Fruit fly (Drosophila melanogaster) whole organism, embryonic: Measurements from ENCODE around the gene CG8112.

ENCODE experiments used
- CG10654 ChIP-seq: fragments of 200-800 bp; sonication (Bioruptor generic); optimal IDR thresholded peaks from 2 replicates; lab custom pipeline; 2016; ENCODE audit warnings: missing biosample characterization, missing genetic modification characterization
- CG11398 ChIP-seq: fragments of 200-800 bp; sonication (Bioruptor generic); optimal IDR thresholded peaks from 2 replicates; lab custom pipeline; 2016; ENCODE audit warnings: missing biosample characterization, missing genetic modification characterization
- CG11456 ChIP-seq: fragments of 200-800 bp; sonication (Bioruptor generic); IDR thresholded peaks from 3 replicates; pipeline ENCODE4 v1.3.6; 2022; ENCODE audit warnings: missing biosample characterization, missing genetic modification characterization
- CG11504 ChIP-seq: fragments of 200-800 bp; sonication (Bioruptor generic); optimal IDR thresholded peaks from 3 replicates; lab custom pipeline; 2019; ENCODE audit warnings: missing biosample characterization, mild to moderate bottlenecking, missing genetic modification characterization, moderate library complexity
- CG11723 ChIP-seq: fragments of 200-800 bp; sonication (Bioruptor generic); optimal IDR thresholded peaks from 2 replicates; lab custom pipeline; 2017; ENCODE audit warnings: missing biosample characterization, mild to moderate bottlenecking, missing genetic modification characterization
- CG15011 ChIP-seq: fragments of 200-800 bp; sonication (Bioruptor generic); optimal IDR thresholded peaks from 3 replicates; lab custom pipeline; 2018; ENCODE audit warnings: missing biosample characterization, mild to moderate bottlenecking, missing genetic modification characterization
- CG1602 ChIP-seq: fragments of 200-800 bp; sonication (Bioruptor generic); optimal IDR thresholded peaks from 3 replicates; lab custom pipeline; 2016; ENCODE audit warnings: missing biosample characterization, missing genetic modification characterization
- CG3065 ChIP-seq: fragments of 200-800 bp; sonication (Bioruptor generic); optimal IDR thresholded peaks from 2 replicates; lab custom pipeline; 2016; ENCODE audit warnings: missing biosample characterization, missing genetic modification characterization
- CG31388 ChIP-seq: fragments of 200-800 bp; sonication (Bioruptor generic); optimal IDR thresholded peaks from 2 replicates; lab custom pipeline; 2016; ENCODE audit warnings: missing biosample characterization, missing genetic modification characterization
- CG5245 ChIP-seq: fragments of 200-800 bp; sonication (Bioruptor generic); optimal IDR thresholded peaks from 3 replicates; lab custom pipeline; 2016; ENCODE audit warnings: missing biosample characterization, missing genetic modification characterization
- CG6175 ChIP-seq: fragments of 200-800 bp; sonication (Bioruptor generic); IDR thresholded peaks from 3 replicates; pipeline ENCODE4 v1.3.6; 2022; ENCODE audit warnings: missing biosample characterization, missing genetic modification characterization
- CG6272 ChIP-seq: fragments of 200-800 bp; sonication (Bioruptor generic); IDR thresholded peaks from 2 replicates; pipeline ENCODE4 v1.3.6; 2022; ENCODE audit warnings: missing biosample characterization, missing genetic modification characterization
- CG6765 ChIP-seq: fragments of 200-800 bp; sonication (Bioruptor generic); optimal IDR thresholded peaks from 3 replicates; lab custom pipeline; 2017; ENCODE audit warnings: missing biosample characterization, mild to moderate bottlenecking, missing genetic modification characterization
- CG7556 ChIP-seq: fragments of 200-800 bp; sonication (Bioruptor generic); optimal IDR thresholded peaks from 2 replicates; lab custom pipeline; 2017; ENCODE audit warnings: missing biosample characterization, mild to moderate bottlenecking, missing genetic modification characterization
- CG7745 ChIP-seq: fragments of 200-800 bp; sonication (Bioruptor generic); optimal IDR thresholded peaks from 2 replicates; lab custom pipeline; 2018; ENCODE audit warnings: missing biosample characterization, mild to moderate bottlenecking, missing genetic modification characterization, moderate library complexity
- CG8359 ChIP-seq: fragments of 200-800 bp; sonication (Bioruptor generic); optimal IDR thresholded peaks from 2 replicates; lab custom pipeline; 2017; ENCODE audit warnings: missing biosample characterization, mild to moderate bottlenecking, missing genetic modification characterization, borderline replicate concordance
- CG9876 ChIP-seq: fragments of 200-800 bp; sonication (Bioruptor generic); optimal IDR thresholded peaks from 2 replicates; lab custom pipeline; 2016; ENCODE audit warnings: missing biosample characterization, missing genetic modification characterization
- CTCF ChIP-seq: fragments of 200-800 bp; sonication (Bioruptor generic); optimal IDR thresholded peaks from 2 replicates; lab custom pipeline; 2017; ENCODE audit warnings: missing biosample characterization, mild to moderate bottlenecking, missing genetic modification characterization, moderate library complexity
- Dip2 ChIP-seq: fragments of 200-800 bp; sonication (Bioruptor generic); IDR thresholded peaks from 2 replicates; pipeline ENCODE4 v1.3.6; 2022; ENCODE audit warnings: missing biosample characterization, missing genetic modification characterization
- GATAe ChIP-seq: fragments of 200-800 bp; sonication (Bioruptor generic); conservative IDR thresholded peaks from 2 replicates; pipeline ENCODE4 v1.3.6; 2022; ENCODE audit warnings: missing biosample characterization, missing genetic modification characterization
- MTF-1 ChIP-seq: fragments of 200-800 bp; sonication (Bioruptor generic); optimal IDR thresholded peaks from 2 replicates; lab custom pipeline; 2018; ENCODE audit warnings: missing biosample characterization, mild to moderate bottlenecking, missing genetic modification characterization, borderline replicate concordance
- NC2β ChIP-seq: fragments of 200-800 bp; sonication (Bioruptor generic); optimal IDR thresholded peaks from 2 replicates; lab custom pipeline; 2016; ENCODE audit warnings: missing biosample characterization, missing genetic modification characterization
- Nf-YC ChIP-seq: fragments of 200-800 bp; optimal IDR thresholded peaks from 3 replicates; lab custom pipeline; 2019; ENCODE audit warnings: missing biosample characterization, mild to moderate bottlenecking, missing genetic modification characterization, moderate library complexity
- Poxn ChIP-seq: fragments of 200-800 bp; sonication (Bioruptor generic); IDR thresholded peaks from 2 replicates; pipeline ENCODE4 v1.3.6; 2022; ENCODE audit warnings: missing biosample characterization, missing genetic modification characterization
- Side ChIP-seq: fragments of 200-800 bp; sonication (Bioruptor generic); optimal IDR thresholded peaks from 2 replicates; lab custom pipeline; 2016; ENCODE audit warnings: missing biosample characterization, missing genetic modification characterization
- Six4 ChIP-seq: fragments of 200-800 bp; sonication (Bioruptor generic); optimal IDR thresholded peaks from 2 replicates; lab custom pipeline; 2016; ENCODE audit warnings: missing biosample characterization, missing genetic modification characterization
- Sox102F ChIP-seq: fragments of 200-800 bp; sonication (Bioruptor generic); optimal IDR thresholded peaks from 2 replicates; lab custom pipeline; 2018; ENCODE audit warnings: missing biosample characterization, mild to moderate bottlenecking, missing genetic modification characterization, moderate library complexity
- bsh ChIP-seq, 2 experiments: fragments of 200-800 bp; sonication (Bioruptor generic); optimal IDR thresholded peaks; 2 replicates each; lab custom pipeline; 2017 to 2018; ENCODE audit warnings: mild to moderate bottlenecking in 2 of 2, missing biosample characterization in 2 of 2, missing genetic modification characterization in 2 of 2, moderate library complexity in 1 of 2
- chinmo ChIP-seq: fragments of 200-800 bp; sonication (Bioruptor generic); IDR thresholded peaks from 4 replicates; pipeline ENCODE4 v1.3.6; 2022; ENCODE audit warnings: missing biosample characterization, missing genetic modification characterization; ENCODE audit not compliant: partially characterized antibody
- ci ChIP-seq: fragments of 200-800 bp; sonication (Bioruptor generic); IDR thresholded peaks from 3 replicates; pipeline ENCODE4 v1.3.6; 2022; ENCODE audit warnings: missing biosample characterization, missing genetic modification characterization
- crc ChIP-seq: fragments of 200-800 bp; sonication (Bioruptor generic); optimal IDR thresholded peaks from 2 replicates; lab custom pipeline; 2016; ENCODE audit warnings: missing biosample characterization, missing genetic modification characterization
- dpn ChIP-seq, 2 experiments: fragments of 200-800 bp; sonication (Bioruptor generic); optimal IDR thresholded peaks; 3 replicates each; lab custom pipeline; 2016; ENCODE audit warnings: missing biosample characterization in 2 of 2, missing genetic modification characterization in 2 of 2
- esg ChIP-seq: fragments of 200-800 bp; sonication (Bioruptor generic); conservative IDR thresholded peaks from 2 replicates; pipeline ENCODE4 v1.3.6; 2022; ENCODE audit warnings: missing biosample characterization, missing genetic modification characterization
- fu2 ChIP-seq: fragments of 200-800 bp; sonication (Bioruptor generic); optimal IDR thresholded peaks from 2 replicates; lab custom pipeline; 2016; ENCODE audit warnings: missing biosample characterization, missing genetic modification characterization
- gsb-n ChIP-seq: fragments of 200-800 bp; sonication (Bioruptor generic); optimal IDR thresholded peaks from 3 replicates; lab custom pipeline; 2018; ENCODE audit warnings: missing biosample characterization, mild to moderate bottlenecking, missing genetic modification characterization
- hb ChIP-seq: fragments of 200-800 bp; sonication (Bioruptor generic); IDR thresholded peaks from 3 replicates; pipeline ENCODE4 v1.3.6; 2022; ENCODE audit warnings: missing biosample characterization, missing genetic modification characterization; ENCODE audit not compliant: partially characterized antibody
- hbn ChIP-seq: fragments of 200-800 bp; sonication (Bioruptor generic); IDR thresholded peaks from 2 replicates; pipeline ENCODE4 v1.3.6; 2022; ENCODE audit warnings: missing biosample characterization, missing genetic modification characterization; ENCODE audit not compliant: partially characterized antibody
- lab ChIP-seq: fragments of 200-800 bp; sonication (Bioruptor generic); optimal IDR thresholded peaks from 3 replicates; lab custom pipeline; 2017; ENCODE audit warnings: missing biosample characterization, missing genetic modification characterization, mild to moderate bottlenecking, moderate library complexity, missing genetic modification reagents
- lbe ChIP-seq: fragments of 200-800 bp; sonication (Bioruptor generic); optimal IDR thresholded peaks from 2 replicates; lab custom pipeline; 2016; ENCODE audit warnings: missing biosample characterization, mild to moderate bottlenecking, missing genetic modification characterization
- lilli ChIP-seq: fragments of 200-800 bp; sonication (Bioruptor generic); optimal IDR thresholded peaks from 3 replicates; lab custom pipeline; 2016; ENCODE audit warnings: missing biosample characterization, missing genetic modification characterization
- mam ChIP-seq: fragments of 200-800 bp; sonication (Bioruptor generic); optimal IDR thresholded peaks from 3 replicates; lab custom pipeline; 2016; ENCODE audit warnings: missing biosample characterization, missing genetic modification characterization
- oc ChIP-seq: fragments of 200-800 bp; sonication (Bioruptor generic); optimal IDR thresholded peaks from 2 replicates; lab custom pipeline; 2018; ENCODE audit warnings: missing biosample characterization, mild to moderate bottlenecking, missing genetic modification characterization, moderate library complexity
- pfk ChIP-seq: fragments of 200-800 bp; sonication (Bioruptor generic); optimal IDR thresholded peaks from 2 replicates; lab custom pipeline; 2018; ENCODE audit warnings: missing biosample characterization, mild to moderate bottlenecking, missing genetic modification characterization, moderate library complexity
- pum ChIP-seq: fragments of 200-800 bp; sonication (Bioruptor generic); optimal IDR thresholded peaks from 2 replicates; lab custom pipeline; 2016; ENCODE audit warnings: missing biosample characterization, missing genetic modification characterization
- sens ChIP-seq: fragments of 200-800 bp; sonication (Bioruptor generic); peaks from one replicate; lab custom pipeline; 2016; ENCODE audit warnings: missing biosample characterization, missing genetic modification characterization
- tap ChIP-seq: fragments of 200-800 bp; optimal IDR thresholded peaks from 3 replicates; lab custom pipeline; 2019; ENCODE audit warnings: missing biosample characterization, mild to moderate bottlenecking, missing genetic modification characterization, moderate library complexity
- tio ChIP-seq: fragments of 200-800 bp; sonication (Bioruptor generic); optimal IDR thresholded peaks from 2 replicates; lab custom pipeline; 2017; ENCODE audit warnings: missing biosample characterization, missing genetic modification characterization, inconsistent platforms
- trem ChIP-seq: fragments of 200-800 bp; optimal IDR thresholded peaks from 3 replicates; lab custom pipeline; 2019; ENCODE audit warnings: missing biosample characterization, mild to moderate bottlenecking, missing genetic modification characterization, moderate library complexity
- trh ChIP-seq: fragments of 200-800 bp; sonication (Bioruptor generic); optimal IDR thresholded peaks from 2 replicates; lab custom pipeline; 2016; ENCODE audit warnings: missing biosample characterization, missing genetic modification characterization
- vnd ChIP-seq: fragments of 200-800 bp; sonication (Bioruptor generic); IDR thresholded peaks from 3 replicates; pipeline ENCODE4 v1.3.6; 2022; ENCODE audit warnings: missing biosample characterization, missing genetic modification characterization; ENCODE audit not compliant: partially characterized antibody

CG8112 gene

DNA sequence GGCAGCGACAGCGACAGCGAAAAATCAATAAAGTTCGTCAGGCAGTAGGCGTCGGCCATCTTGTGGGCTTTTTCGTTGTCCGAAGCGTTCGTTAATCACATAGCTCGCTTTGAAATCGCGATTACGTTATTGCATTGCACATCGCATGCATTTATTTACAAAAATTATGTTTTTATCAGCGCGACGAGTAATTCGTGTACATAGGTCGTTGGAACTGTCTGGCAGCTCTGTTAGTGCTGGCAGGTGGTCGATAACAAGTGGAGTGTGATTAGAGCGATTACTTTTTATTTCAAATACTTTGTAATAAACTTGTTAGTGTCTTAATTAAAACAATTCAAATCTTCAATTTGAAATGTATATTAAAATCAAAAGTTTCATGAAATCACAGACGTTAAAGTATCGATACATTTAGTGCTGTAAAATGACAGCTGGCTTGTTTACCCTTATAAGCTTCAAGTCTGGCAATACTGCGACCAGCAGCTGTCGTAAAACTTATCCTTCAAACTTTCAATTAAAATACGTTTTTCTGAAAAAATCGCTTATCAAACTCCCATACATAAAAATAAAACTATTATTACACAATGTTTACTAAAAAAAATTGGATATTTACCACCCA lies 49.0 kb upstream of the CG8112 start, which contains the start of gene CG8032 (continued):
- TF ChIP-seq gsb-n (tag; lab: Kevin White, UChicago) (peak; percentile 23), sens (peak; percentile 91), CG6765 (GFP tag; lab: Kevin White, UChicago) (no peak), crc (GFP tag; lab: Kevin White, UChicago) (no peak), trh (GFP tag; lab: Kevin White, UChicago) (no peak), CG11456 (no peak), CG1602 (no peak), MTF-1 (GFP tag; lab: Kevin White, UChicago) (no peak), CG6272 (GFP tag; lab: Robert Waterston, UW) (no peak), lab (GFP tag; lab: Kevin White, UChicago) (peak; percentile 33), CG11723 (no peak), CG5245 (GFP tag; lab: Kevin White, UChicago) (peak; percentile 11), vnd (GFP tag; lab: Robert Waterston, UW) (peak; percentile 41; the same call in 1 of the 3 replicates), hbn (peak; percentile 59), lbe (GFP tag; lab: Kevin White, UChicago) (peak; percentile 16), pfk (GFP tag; lab: Kevin White, UChicago) (no peak), CTCF (GFP tag; lab: Kevin White, UChicago) (no peak), Six4 (GFP tag; lab: Kevin White, UChicago) (peak; percentile 4), oc (tag; lab: Kevin White, UChicago) (no peak), Poxn (GFP tag; lab: Robert Waterston, UW) (no peak), lilli (GFP tag; lab: Kevin White, UChicago) (peak; percentile 72), CG3065 (GFP tag; lab: Kevin White, UChicago) (no peak), Dip2 (GFP tag; lab: Robert Waterston, UW) (no peak), CG9876 (GFP tag; lab: Kevin White, UChicago) (no peak), GATAe (no peak), CG7745 (tag; lab: Kevin White, UChicago) (no peak), CG6175 (GFP tag; lab: Robert Waterston, UW) (no peak), Nf-YC (tag; lab: Kevin White, UChicago) (peak; percentile 50), CG11504 (tag; lab: Kevin White, UChicago) (peak; percentile 41), hb (no peak), Sox102F (GFP tag; lab: Kevin White, UChicago) (peak; percentile 48), CG8359 (GFP tag; lab: Kevin White, UChicago) (no peak), tap (peak; percentile 16), NC2β (GFP tag; lab: Kevin White, UChicago) (peak; percentile 69), Side (GFP tag; lab: Kevin White, UChicago) (peak; percentile 25), dpn (GFP tag; optimal IDR thresholded peaks at IDR 0.05; lab: Kevin White, UChicago) (peak; percentile 52 to 62), CG31388 (GFP tag; lab: Kevin White, UChicago) (no peak), esg (GFP tag; lab: Robert Waterston, UW) (no peak), chinmo (0 out of 4 replicates have a peak, but pooled peaks have one; percentile 61), fu2 (peak; percentile 40), CG10654 (GFP tag; lab: Kevin White, UChicago) (no peak), pum (GFP tag; lab: Kevin White, UChicago) (peak; percentile 69), tio (GFP tag; lab: Kevin White, UChicago) (no peak), CG15011 (GFP tag; lab: Kevin White, UChicago) (no peak), trem (tag; lab: Kevin White, UChicago) (peak; percentile 83), CG11398 (GFP tag; lab: Kevin White, UChicago) (no peak), ci (GFP tag; lab: Robert Waterston, UW) (no peak; the same call in 2 of the 3 replicates), bsh (GFP tag; optimal IDR thresholded peaks at IDR 0.05; lab: Kevin White, UChicago) (peak in 1 of 2 experiments; percentile 38), CG7556 (GFP tag; lab: Kevin White, UChicago) (peak; percentile 17), mam (GFP tag; lab: Kevin White, UChicago) (peak; percentile 64)
